Worm (Caenorhabditis elegans) whole organism, early embryonic: ENCODE measurements around the gene F29A7.4.
A peak's percentile ranks its signal among the peaks of the same experiment; 100 is the strongest.

Experiments
- B0310.2 ChIP-seq: sonication (generic microtip); optimal IDR thresholded peaks from 2 replicates; lab custom pipeline; 2016; ENCODE audit warnings: mild to moderate bottlenecking, missing genetic modification characterization, missing compliant biosample characterization
- F13C5.2 ChIP-seq: sonication (generic microtip); optimal IDR thresholded peaks from 2 replicates; lab custom pipeline; 2017; ENCODE audit warnings: mild to moderate bottlenecking, missing genetic modification characterization, inconsistent platforms, missing compliant biosample characterization
- aly-1 ChIP-seq: sonication (generic microtip); optimal IDR thresholded peaks from 2 replicates; lab custom pipeline; 2016; ENCODE audit warnings: missing genetic modification characterization, missing compliant biosample characterization
- ama-1 ChIP-seq: fragments of 150-350 bp; optimal IDR thresholded peaks from 2 replicates; lab custom pipeline; 2014
- ceh-13 ChIP-seq: fragments of 200-800 bp; sonication (Bioruptor generic); optimal IDR thresholded peaks from 2 replicates; lab custom pipeline; 2018; ENCODE audit warnings: mild to moderate bottlenecking, missing genetic modification characterization, missing compliant biosample characterization
- ceh-36 ChIP-seq: sonication (generic microtip); optimal IDR thresholded peaks from 2 replicates; lab custom pipeline; 2016; ENCODE audit warnings: missing genetic modification characterization, inconsistent platforms, missing compliant biosample characterization
- ets-7 ChIP-seq: sonication (generic microtip); optimal IDR thresholded peaks from 2 replicates; lab custom pipeline; 2016; ENCODE audit warnings: missing genotype, missing genetic modification characterization, missing compliant biosample characterization
- flt-1 ChIP-seq: fragments of 200-800 bp; sonication (Bioruptor generic); IDR thresholded peaks from 2 replicates; pipeline ENCODE4 v1.3.6; 2022; ENCODE audit warnings: missing genetic modification characterization, missing compliant biosample characterization
- hmbx-1 ChIP-seq: sonication (generic microtip); optimal IDR thresholded peaks from 2 replicates; lab custom pipeline; 2016; ENCODE audit warnings: mild to moderate bottlenecking, missing genetic modification characterization, missing compliant biosample characterization
- hmg-4 ChIP-seq: fragments of 200-800 bp; sonication (Bioruptor generic); optimal IDR thresholded peaks from 2 replicates; lab custom pipeline; 2018; ENCODE audit warnings: mild to moderate bottlenecking, missing genetic modification characterization, missing compliant biosample characterization
- hnd-1 ChIP-seq: sonication (generic microtip); optimal IDR thresholded peaks from 2 replicates; lab custom pipeline; 2016; ENCODE audit warnings: missing genetic modification characterization, missing compliant biosample characterization
- pes-1 ChIP-seq: fragments of 200-800 bp; sonication (Bioruptor generic); IDR thresholded peaks from 2 replicates; pipeline ENCODE4 v1.3.6; 2022; ENCODE audit warnings: missing genetic modification reagents, missing genetic modification characterization, missing compliant biosample characterization
- scrt-1 ChIP-seq: fragments of 200-800 bp; sonication (Bioruptor generic); IDR thresholded peaks from 2 replicates; pipeline ENCODE4 v1.3.6; 2022; ENCODE audit warnings: missing genetic modification characterization, missing compliant biosample characterization
- sea-1 ChIP-seq: fragments of 200-800 bp; sonication (Bioruptor generic); conservative IDR thresholded peaks from 2 replicates; pipeline ENCODE4 v1.3.6; 2022; ENCODE audit warnings: missing genetic modification characterization, missing compliant biosample characterization
- tbx-11 ChIP-seq: fragments of 200-800 bp; sonication (Bioruptor generic); IDR thresholded peaks from 2 replicates; pipeline ENCODE4 v1.3.6; 2022; ENCODE audit warnings: missing genetic modification characterization, missing compliant biosample characterization
- tbx-37 ChIP-seq: fragments of 200-800 bp; sonication (Bioruptor generic); conservative IDR thresholded peaks from 2 replicates; pipeline ENCODE4 v1.3.6; 2022; ENCODE audit warnings: missing genetic modification reagents, missing genetic modification characterization, missing compliant biosample characterization
- tra-4 ChIP-seq: sonication (generic microtip); optimal IDR thresholded peaks from 2 replicates; lab custom pipeline; 2017; ENCODE audit warnings: missing genetic modification characterization, missing compliant biosample characterization

Gene F29A7.4

DNA sequence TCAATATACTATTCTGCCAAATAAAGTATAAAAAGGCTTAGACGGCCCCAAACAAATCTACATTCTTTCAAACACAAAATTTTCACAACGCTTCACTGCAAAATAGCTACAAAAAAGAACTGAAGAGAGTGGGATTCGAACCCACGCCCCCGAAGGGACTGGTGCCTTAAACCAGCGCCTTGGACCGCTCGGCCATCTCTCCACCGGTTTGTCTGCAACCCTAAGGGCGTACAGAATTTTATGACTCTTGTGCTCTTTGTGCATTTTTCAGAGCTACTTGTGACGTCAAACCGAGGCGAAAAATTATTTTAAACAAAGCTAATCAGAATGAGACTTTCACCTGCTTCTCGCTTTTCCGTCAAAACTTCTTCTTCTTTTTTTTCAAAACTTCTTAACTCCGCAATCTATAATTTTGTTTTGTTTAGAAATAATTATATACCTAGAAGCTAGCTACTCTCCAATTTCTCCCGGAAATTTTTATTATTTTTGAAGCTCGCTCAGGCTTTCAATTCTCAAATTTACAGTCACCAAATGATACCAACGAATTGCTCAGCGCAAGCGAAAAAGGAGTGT is 13.6 kb upstream of the F29A7.4 start, which contains the start of gene T05A8.8:
Gene T05A8.8 (plus strand): TSS at position 523 of the 573 bp plus-strand sequence.
- TF ChIP-seq tbx-11 (GFP tag; lab: Robert Waterston, UW), result no peak
- TF ChIP-seq aly-1 (tag; lab: Kevin White, UChicago), result no peak
- no peak for TF ChIP-seq ceh-13 (GFP tag; lab: Kevin White, UChicago)
- TF ChIP-seq B0310.2 (tag; lab: Kevin White, UChicago), result no peak
- TF ChIP-seq sea-1 (GFP tag; lab: Robert Waterston, UW), result no peak
- no peak for TF ChIP-seq ama-1 (lab: Kevin White, UChicago)
- TF ChIP-seq pes-1 (GFP tag; lab: Robert Waterston, UW), result no peak
- TF ChIP-seq ceh-36 (tag; lab: Kevin White, UChicago), result no peak
- no peak for TF ChIP-seq hnd-1 (tag; lab: Kevin White, UChicago)
- no peak for TF ChIP-seq tbx-37 (GFP tag; lab: Robert Waterston, UW)
- TF ChIP-seq flt-1 (GFP tag; lab: Robert Waterston, UW), result no peak
- TF ChIP-seq hmbx-1 (tag; lab: Kevin White, UChicago), result no peak
- no peak for TF ChIP-seq scrt-1
- no peak for TF ChIP-seq ets-7 (tag; lab: Kevin White, UChicago)
- no peak for TF ChIP-seq hmg-4 (GFP tag; lab: Kevin White, UChicago)
- no peak for TF ChIP-seq F13C5.2 (tag; lab: Kevin White, UChicago)
- no peak for TF ChIP-seq tra-4 (tag; lab: Kevin White, UChicago)

ce11 chrII:2736938-2737337 is 12.9 kb upstream of the F29A7.4 start:
- TF ChIP-seq tbx-11 (GFP tag; lab: Robert Waterston, UW) (no peak), ets-7 (tag; lab: Kevin White, UChicago) (no peak), flt-1 (GFP tag; lab: Robert Waterston, UW) (no peak), ceh-13 (GFP tag; lab: Kevin White, UChicago) (no peak), scrt-1 (no peak), aly-1 (tag; lab: Kevin White, UChicago) (no peak), hnd-1 (tag; lab: Kevin White, UChicago) (no peak), pes-1 (GFP tag; lab: Robert Waterston, UW) (no peak), sea-1 (GFP tag; lab: Robert Waterston, UW) (no peak)

- no peak for TF ChIP-seq tra-4 (tag; lab: Kevin White, UChicago)
- TF ChIP-seq ama-1 (lab: Kevin White, UChicago), result no peak
- no peak for TF ChIP-seq flt-1 (GFP tag; lab: Robert Waterston, UW)
- no peak for TF ChIP-seq hmbx-1 (tag; lab: Kevin White, UChicago)
- no peak for TF ChIP-seq B0310.2 (tag; lab: Kevin White, UChicago)
- TF ChIP-seq F13C5.2 (tag; lab: Kevin White, UChicago), result no peak
Measured at ce11 chrII:2739619-2740018, 10.2 kb upstream of the F29A7.4 start, which contains the start of gene T05A8.6. Gene T05A8.6 (minus strand): TSS chrII:2739719.

ce11 chrII:2741405-2741804 is 8.4 kb upstream of the F29A7.4 start:
- TF ChIP-seq scrt-1, result 0 out of 2 replicates have a peak, but pooled peaks have one; percentile 47
- TF ChIP-seq hmg-4 (GFP tag; lab: Kevin White, UChicago), result no peak

DNA sequence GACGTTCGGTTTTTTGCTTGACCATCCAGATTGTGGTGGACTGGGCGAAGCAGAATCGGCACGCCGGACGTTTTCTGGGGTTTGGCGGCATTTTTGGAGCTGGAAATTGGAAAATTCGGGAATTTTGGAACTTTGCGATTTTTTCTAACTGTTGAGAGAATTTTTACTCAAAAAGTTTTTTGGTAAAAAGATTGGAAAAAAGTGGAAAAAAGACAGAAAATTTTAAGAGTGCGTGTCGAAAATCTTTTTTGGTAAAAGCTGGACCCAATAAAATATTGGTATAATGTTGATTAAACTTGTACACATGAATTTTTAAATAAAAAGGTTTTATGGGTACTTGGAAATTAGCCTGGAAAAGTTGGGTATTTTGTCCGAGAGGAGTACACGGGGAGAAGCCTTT is 7.5 kb upstream of the F29A7.4 start, which contains the start of gene T05A8.7:
Gene T05A8.7 (minus strand): TSS at position 101 of the 400 bp plus-strand sequence.
- TF ChIP-seq F13C5.2 (tag; lab: Kevin White, UChicago), result no peak
- no peak for TF ChIP-seq tbx-11 (GFP tag; lab: Robert Waterston, UW)
- TF ChIP-seq scrt-1, result no peak
- TF ChIP-seq ceh-13 (GFP tag; lab: Kevin White, UChicago), result no peak

ce11 chrII:2747956-2748621 is 1.7 kb upstream of the F29A7.4 start:
- TF ChIP-seq tra-4 (tag; lab: Kevin White, UChicago) (no peak), pes-1 (GFP tag; lab: Robert Waterston, UW) (no peak), aly-1 (tag; lab: Kevin White, UChicago) (no peak)

DNA sequence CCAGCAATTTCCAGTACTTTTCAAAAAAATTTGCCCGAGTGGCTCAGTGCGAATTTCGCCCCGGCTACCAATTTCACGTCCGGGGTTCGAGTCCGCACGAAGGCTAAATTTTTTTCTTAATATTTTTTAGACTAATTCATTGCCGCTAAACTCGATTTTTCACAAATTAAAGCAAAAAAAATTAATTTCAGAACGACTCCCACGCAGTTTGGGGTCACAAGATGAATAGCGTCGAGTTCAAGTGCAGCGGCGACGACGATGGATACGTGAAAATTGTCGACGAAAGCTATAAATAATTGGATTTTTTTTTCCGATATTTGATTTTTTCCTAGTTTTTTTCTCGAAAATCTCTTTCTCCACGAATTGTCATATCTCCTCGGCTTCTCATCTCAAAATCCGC is 1.5 kb downstream of the F29A7.4 start:
- TF ChIP-seq flt-1 (GFP tag; lab: Robert Waterston, UW) (no peak), ceh-36 (tag; lab: Kevin White, UChicago) (no peak), hmbx-1 (tag; lab: Kevin White, UChicago) (no peak), ceh-13 (GFP tag; lab: Kevin White, UChicago) (no peak), tbx-37 (GFP tag; lab: Robert Waterston, UW) (no peak), sea-1 (GFP tag; lab: Robert Waterston, UW) (no peak), pes-1 (GFP tag; lab: Robert Waterston, UW) (no peak), scrt-1 (no peak), tbx-11 (GFP tag; lab: Robert Waterston, UW) (no peak), ama-1 (lab: Kevin White, UChicago) (no peak)

DNA sequence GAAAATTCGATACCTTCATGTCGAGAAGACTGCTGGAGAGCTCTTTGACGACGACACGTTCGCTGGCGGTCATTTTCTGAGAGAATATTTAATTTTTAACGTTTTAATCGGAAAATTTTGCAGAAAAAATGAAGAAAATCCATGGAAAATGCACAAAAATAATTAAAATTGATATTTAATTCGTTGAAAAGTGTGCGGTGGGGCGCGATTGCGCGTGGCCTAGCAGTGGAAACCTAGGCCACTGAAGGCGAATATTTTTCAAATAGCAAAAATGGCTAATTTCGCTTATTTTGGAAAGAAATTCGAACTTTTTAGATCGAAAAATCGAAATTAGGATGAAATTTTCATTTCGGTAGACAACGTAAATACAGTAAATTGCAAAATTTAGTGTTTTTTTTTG is 2.7 kb downstream of the F29A7.4 start, which contains the start of gene F29A7.6:
Gene F29A7.6 (minus strand): TSS at position 76 of the 400 bp plus-strand sequence.
- TF ChIP-seq ets-7 (tag; lab: Kevin White, UChicago) (no peak), pes-1 (GFP tag; lab: Robert Waterston, UW) (0 out of 2 replicates have a peak, but pooled peaks have one; percentile 58), tra-4 (tag; lab: Kevin White, UChicago) (no peak), B0310.2 (tag; lab: Kevin White, UChicago) (no peak), flt-1 (GFP tag; lab: Robert Waterston, UW) (no peak), hmbx-1 (tag; lab: Kevin White, UChicago) (no peak), hmg-4 (GFP tag; lab: Kevin White, UChicago) (no peak)
